Fruit fly (Drosophila melanogaster): ENCODE results near the gene heca.

- no peak for TF ChIP-seq Sin3A (optimal IDR thresholded peaks at IDR 0.05)
- no peak for TF ChIP-seq insv (optimal IDR thresholded peaks at IDR 0.05)
- TF ChIP-seq ttk (optimal IDR thresholded peaks at IDR 0.05), result no peak
- no peak for TF ChIP-seq psq (optimal IDR thresholded peaks at IDR 0.05)
- TF ChIP-seq h (optimal IDR thresholded peaks at IDR 0.05), result no peak
These were observed 29.2 kb upstream of the heca start for dm6 chr3R:30248565-30248964.

Data from Kc167 (cell line).